Fruit fly (Drosophila melanogaster) whole organism, adult: ENCODE results near the gene Rap1.

ENCODE experiments used
- CG11617 ChIP-seq: fragments of 200-800 bp; sonication (Bioruptor generic); optimal IDR thresholded peaks from 2 replicates; lab custom pipeline; 2017; ENCODE audit warnings: mild to moderate bottlenecking, missing biosample characterization, missing genetic modification reagents, missing genetic modification characterization
- CG14711 ChIP-seq: fragments of 200-800 bp; sonication (Bioruptor generic); optimal IDR thresholded peaks from 2 replicates; lab custom pipeline; 2018; ENCODE audit warnings: missing biosample characterization, mild to moderate bottlenecking, missing genetic modification characterization, moderate library complexity
- CG33017 ChIP-seq: fragments of 200-800 bp; sonication (Bioruptor generic); optimal IDR thresholded peaks from 2 replicates; lab custom pipeline; 2018; ENCODE audit warnings: missing biosample characterization, mild to moderate bottlenecking, missing genetic modification characterization, moderate library complexity
- CG5204 ChIP-seq: fragments of 200-800 bp; sonication (Bioruptor generic); optimal IDR thresholded peaks from 2 replicates; lab custom pipeline; 2016; ENCODE audit warnings: missing biosample characterization, missing genetic modification characterization
- Clk ChIP-seq: fragments of 200-800 bp; sonication (Bioruptor generic); optimal IDR thresholded peaks from 2 replicates; lab custom pipeline; 2017; ENCODE audit warnings: missing biosample characterization, missing genetic modification characterization
- Crg-1 ChIP-seq: fragments of 200-800 bp; sonication (Bioruptor generic); optimal IDR thresholded peaks from 2 replicates; lab custom pipeline; 2016; ENCODE audit warnings: missing biosample characterization, missing genetic modification characterization
- Hr96 ChIP-seq: fragments of 200-800 bp; sonication (Bioruptor generic); optimal IDR thresholded peaks from 2 replicates; lab custom pipeline; 2016; ENCODE audit warnings: missing biosample characterization, missing genetic modification characterization
- Mnt ChIP-seq: fragments of 200-800 bp; sonication (Bioruptor generic); optimal IDR thresholded peaks from 2 replicates; lab custom pipeline; 2016; ENCODE audit warnings: missing biosample characterization, mild to moderate bottlenecking, missing genetic modification characterization
- bab1 ChIP-seq: fragments of 200-800 bp; sonication (Bioruptor generic); optimal IDR thresholded peaks from 3 replicates; lab custom pipeline; 2019; ENCODE audit warnings: missing biosample characterization, mild to moderate bottlenecking, missing genetic modification characterization, moderate library complexity
- cic ChIP-seq: fragments of 200-800 bp; sonication (Bioruptor generic); optimal IDR thresholded peaks from 2 replicates; lab custom pipeline; 2017; ENCODE audit warnings: missing biosample characterization, mild to moderate bottlenecking, missing genetic modification characterization, moderate library complexity
- cnc ChIP-seq, 2 experiments: fragments of >200 bp; optimal IDR thresholded peaks; 2 replicates each; lab custom pipeline; 2017
- kay ChIP-seq: fragments of 200-800 bp; sonication (Bioruptor generic); peaks from one replicate; lab custom pipeline; 2016; ENCODE audit warnings: missing biosample characterization, missing genetic modification characterization, borderline replicate concordance
- ovo ChIP-seq: fragments of 200-800 bp; sonication (Bioruptor generic); optimal IDR thresholded peaks from 2 replicates; lab custom pipeline; 2016; ENCODE audit warnings: missing biosample characterization, missing genetic modification characterization
- pad ChIP-seq: fragments of 200-800 bp; sonication (Bioruptor generic); optimal IDR thresholded peaks from 3 replicates; lab custom pipeline; 2017; ENCODE audit warnings: missing biosample characterization, missing genetic modification characterization, mild to moderate bottlenecking, moderate library complexity, missing genetic modification reagents
- tj ChIP-seq: fragments of 200-800 bp; sonication (Bioruptor generic); optimal IDR thresholded peaks from 3 replicates; lab custom pipeline; 2017; ENCODE audit warnings: missing biosample characterization, mild to moderate bottlenecking, missing genetic modification characterization, moderate library complexity
- toe ChIP-seq: fragments of 200-800 bp; sonication (Bioruptor generic); optimal IDR thresholded peaks from 2 replicates; lab custom pipeline; 2016; ENCODE audit warnings: missing biosample characterization, missing genetic modification characterization

The Rap1 gene

DNA sequence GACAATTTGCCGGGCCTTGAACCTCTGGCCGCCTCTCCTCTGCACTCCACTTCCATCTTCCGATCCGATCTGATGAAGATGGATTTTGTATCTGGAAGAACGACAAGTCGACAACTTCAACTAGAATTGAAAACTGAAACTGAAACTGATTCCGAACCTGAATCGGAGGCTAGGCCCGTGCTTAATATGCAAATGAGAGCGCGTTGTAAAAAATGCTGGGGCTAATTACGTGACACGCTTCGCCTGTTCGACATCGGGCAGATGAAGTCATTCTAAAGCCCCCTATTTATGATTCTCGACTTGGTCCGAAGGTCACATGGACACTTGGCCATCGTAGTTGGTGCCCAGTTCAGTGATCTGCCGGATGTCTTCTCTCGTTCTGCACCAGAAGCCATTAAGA is 45.4 kb downstream of the Rap1 start:
- no peak for TF ChIP-seq bab1 (GFP tag; lab: Kevin White, UChicago)
- no peak for TF ChIP-seq Hr96
- no peak for TF ChIP-seq CG14711
- no peak for TF ChIP-seq CG33017
- no peak for TF ChIP-seq tj (GFP tag; lab: Kevin White, UChicago)
- TF ChIP-seq pad (GFP tag; lab: Kevin White, UChicago): no peak
- TF ChIP-seq Clk (GFP tag; lab: Kevin White, UChicago): no peak
- TF ChIP-seq CG5204 (GFP tag; lab: Kevin White, UChicago): no peak
- no peak for TF ChIP-seq kay (GFP tag; lab: Kevin White, UChicago)
- TF ChIP-seq ovo: no peak
- TF ChIP-seq cnc (optimal IDR thresholded peaks at IDR 0.05; lab: Kevin White, UChicago): no peak

DNA sequence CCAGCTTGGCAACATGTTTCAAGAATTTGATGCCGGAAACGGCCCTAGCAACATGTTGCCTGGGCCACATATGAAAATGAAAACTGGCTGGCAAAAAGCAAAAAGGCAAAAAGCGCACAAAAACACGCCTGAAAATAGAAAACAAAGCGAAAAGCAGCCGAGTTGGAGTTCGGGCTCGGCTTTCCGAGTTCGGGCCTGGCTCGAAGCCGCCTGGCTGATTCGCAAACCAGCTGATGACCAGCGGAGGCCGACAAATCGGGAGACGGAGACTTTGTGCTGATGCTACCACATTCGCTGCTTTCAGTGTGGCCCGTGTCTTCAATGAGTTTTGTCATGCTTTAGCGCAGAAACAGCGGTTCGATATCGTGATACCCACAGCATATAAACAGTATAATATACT is 51.8 kb downstream of the Rap1 start, which contains the start of gene GV1:
TSS of gene GV1 (plus strand) at position 301 of the 400 bp plus-strand sequence.
- TF ChIP-seq CG5204 (GFP tag; lab: Kevin White, UChicago): no peak
- TF ChIP-seq CG14711: no peak
- no peak for TF ChIP-seq cic (GFP tag; lab: Kevin White, UChicago)
- no peak for TF ChIP-seq CG11617 (GFP tag; lab: Kevin White, UChicago)
- no peak for TF ChIP-seq tj (GFP tag; lab: Kevin White, UChicago)
- TF ChIP-seq kay (GFP tag; lab: Kevin White, UChicago): no peak
- no peak for TF ChIP-seq pad (GFP tag; lab: Kevin White, UChicago)
- no peak for TF ChIP-seq ovo
- TF ChIP-seq toe (GFP tag; lab: Kevin White, UChicago): no peak
- no peak for TF ChIP-seq Crg-1 (GFP tag; lab: Kevin White, UChicago)
- no peak for TF ChIP-seq CG33017
- no peak for TF ChIP-seq Clk (GFP tag; lab: Kevin White, UChicago)
- no peak for TF ChIP-seq Mnt (GFP tag; lab: Kevin White, UChicago)
- no peak for TF ChIP-seq bab1 (GFP tag; lab: Kevin White, UChicago)
